Worm (Caenorhabditis elegans) whole organism, L4/young adult: ENCODE data around the gene Y39A1A.22.

Experiments used
- W03F9.2 ChIP-seq: fragments of 150-350 bp; optimal IDR thresholded peaks from 2 replicates; lab custom pipeline; 2014; ENCODE audit warnings: missing biosample characterization, missing genetic modification characterization
- dao-5 ChIP-seq: sonication (generic microtip); optimal IDR thresholded peaks from 2 replicates; lab custom pipeline; 2016; ENCODE audit warnings: missing genotype, missing genetic modification characterization, moderate library complexity, missing compliant biosample characterization
- him-1 ChIP-seq: sonication (generic microtip); optimal IDR thresholded peaks from 2 replicates; lab custom pipeline; 2016; ENCODE audit warnings: missing genotype, missing genetic modification reagents, missing genetic modification characterization, missing compliant biosample characterization

DNA sequence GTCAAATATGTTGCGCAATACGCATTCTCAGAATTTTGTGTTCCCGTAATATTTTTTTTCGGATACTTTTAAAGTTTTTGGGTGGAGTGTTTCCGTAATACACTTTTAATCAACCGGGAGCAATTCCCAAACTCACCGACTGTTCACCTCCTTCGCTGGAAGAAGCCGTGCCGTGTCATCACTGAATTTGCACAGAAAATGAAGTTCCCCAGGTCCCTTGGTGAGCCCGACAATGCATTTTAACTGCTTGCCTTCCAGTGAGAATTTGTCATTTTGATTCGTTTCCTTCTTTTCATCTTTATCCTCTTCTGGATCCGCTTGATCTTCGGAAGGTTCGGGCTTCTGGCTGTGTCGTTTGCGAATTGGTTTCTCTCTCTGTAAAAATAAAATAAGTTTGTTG lies 47.6 kb upstream of the Y39A1A.22 start:
- no peak for TF ChIP-seq him-1 (tag; lab: Kevin White, UChicago)
- no peak for TF ChIP-seq W03F9.2 (tag; lab: Kevin White, UChicago)
- TF ChIP-seq dao-5 (tag; lab: Kevin White, UChicago) = no peak
